Fruit fly (Drosophila melanogaster) S2 (cell line): ENCODE results near the gene Atpalpha.

ENCODE experiments used
- CG8478 ChIP-seq: fragments of >200 bp; optimal IDR thresholded peaks from 2 replicates; lab custom pipeline; 2018
- CTCF ChIP-seq, 2 experiments: fragments of >200 bp; optimal IDR thresholded peaks; 2 replicates each; lab custom pipeline; 2018

DNA sequence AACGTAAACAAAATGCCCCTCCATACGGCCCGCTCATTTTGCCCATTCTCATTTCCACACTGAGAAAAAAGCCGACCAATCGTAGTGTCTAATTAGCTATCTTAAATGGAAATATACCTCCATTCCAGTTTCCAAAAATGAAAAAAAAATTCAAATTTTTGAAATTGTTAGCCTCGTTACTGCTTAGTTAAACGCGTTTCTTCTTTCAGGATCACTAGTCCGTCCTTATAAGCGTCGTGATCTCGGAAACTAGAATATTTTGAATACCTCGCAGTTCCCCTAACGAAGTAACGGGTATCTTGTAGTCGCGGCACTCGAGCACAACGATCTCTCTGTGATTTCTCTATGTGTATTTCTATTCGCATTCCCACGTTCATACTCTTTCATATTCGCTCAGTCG, 41.1 kb downstream of the Atpalpha start:
- no peak for TF ChIP-seq CTCF (optimal IDR thresholded peaks at IDR 0.05; lab: Kevin White, UChicago)
- TF ChIP-seq CG8478 (lab: Kevin White, UChicago), result no peak
